Worm (Caenorhabditis elegans) whole organism, L4 larva: ENCODE results near the gene F32H5.4.

Source experiments
- ZK546.5 ChIP-seq, 2 experiments: sonication (generic microtip); optimal IDR thresholded peaks; 2 replicates each; lab custom pipeline; 2017; ENCODE audit warnings: missing biosample characterization in 2 of 2, missing genetic modification characterization in 2 of 2
- ceh-28 ChIP-seq: fragments of 150-350 bp; optimal IDR thresholded peaks from 2 replicates; lab custom pipeline; 2014; ENCODE audit warnings: missing biosample characterization, missing genetic modification reagents, missing genetic modification characterization
- ces-1 ChIP-seq: fragments of 150-350 bp; sonication (generic microtip); optimal IDR thresholded peaks from 4 replicates; lab custom pipeline; 2014; ENCODE audit warnings: missing biosample characterization, missing genetic modification reagents, missing genetic modification characterization
- daf-12 ChIP-seq: fragments of 150-350 bp; optimal IDR thresholded peaks from 2 replicates; lab custom pipeline; 2014; ENCODE audit warnings: missing biosample characterization, missing genetic modification reagents, missing genetic modification characterization
- dmd-6 ChIP-seq: fragments of 200-800 bp; sonication (Bioruptor generic); IDR thresholded peaks from 2 replicates; pipeline ENCODE4 v1.3.6; 2022; ENCODE audit warnings: missing genetic modification reagents, missing genetic modification characterization, missing compliant biosample characterization
- hmg-1.1 ChIP-seq: fragments of 200-800 bp; sonication (Bioruptor generic); IDR thresholded peaks from 2 replicates; pipeline ENCODE4 v1.3.6; 2022; ENCODE audit warnings: missing genetic modification reagents, missing genetic modification characterization, missing compliant biosample characterization
- lin-1 ChIP-seq: fragments of 200-800 bp; sonication (Bioruptor generic); IDR thresholded peaks from 2 replicates; pipeline ENCODE4 v1.3.6; 2022; ENCODE audit warnings: missing genetic modification reagents, missing genetic modification characterization, missing compliant biosample characterization
- lin-13 ChIP-seq: fragments of 150-350 bp; optimal IDR thresholded peaks from 2 replicates; lab custom pipeline; 2014; ENCODE audit warnings: missing biosample characterization, missing genetic modification reagents, missing genetic modification characterization
- lin-15B ChIP-seq: fragments of 150-350 bp; sonication (generic microtip); optimal IDR thresholded peaks from 3 replicates; lab custom pipeline; 2014; ENCODE audit warnings: missing biosample characterization, missing genetic modification characterization
- mdl-1 ChIP-seq, 2 experiments: fragments of 150-350 bp in 1 of 2; sonication (generic microtip) in 1 of 2; optimal IDR thresholded peaks; 2 replicates each; lab custom pipeline; 2014 to 2017; ENCODE audit warnings: missing biosample characterization in 2 of 2, missing genetic modification characterization in 2 of 2
- nhr-11 ChIP-seq: fragments of 150-350 bp; optimal IDR thresholded peaks from 2 replicates; lab custom pipeline; 2014; ENCODE audit warnings: missing biosample characterization, missing genetic modification characterization
- pha-4 ChIP-seq, 2 experiments: fragments of 150-350 bp in 1 of 2; fragments of 200-800 bp in 1 of 2; sonication (Bioruptor generic) in 1 of 2; IDR thresholded peaks in 1 of 2; optimal IDR thresholded peaks in 1 of 2; 2 replicates each; pipeline versions ENCODE4 v1.3.6 to Lab custom; 2014 to 2022; ENCODE audit warnings: missing genetic modification characterization in 2 of 2, missing genetic modification reagents in 2 of 2, missing biosample characterization in 1 of 2, missing compliant biosample characterization in 1 of 2
- snpc-4 ChIP-seq: fragments of 150-350 bp; optimal IDR thresholded peaks from 2 replicates; lab custom pipeline; 2014; ENCODE audit warnings: missing biosample characterization, missing genetic modification characterization
- tra-1 ChIP-seq: fragments of 200-800 bp; sonication (Bioruptor generic); IDR thresholded peaks from 2 replicates; pipeline ENCODE4 v1.3.6; 2022; ENCODE audit warnings: missing genetic modification reagents, missing genetic modification characterization, missing compliant biosample characterization

ce11 chrV:13363415-13363814, 3.1 kb downstream of the F32H5.4 start, which contains the start of gene srg-46:
- TF ChIP-seq pha-4 (GFP tag; IDR thresholded peaks at IDR 0.05; lab: Robert Waterston, UW) (no peak), pha-4 (tag; optimal IDR thresholded peaks at IDR 0.05; lab: Kevin White, UChicago) (no peak), dmd-6 (GFP tag; lab: Robert Waterston, UW) (no peak), ces-1 (no peak), hmg-1.1 (GFP tag; lab: Robert Waterston, UW) (no peak), snpc-4 (no peak), ZK546.5 (tag; optimal IDR thresholded peaks at IDR 0.05; lab: Kevin White, UChicago) (no peak), lin-15B (no peak), tra-1 (GFP tag; lab: Robert Waterston, UW) (no peak), lin-1 (GFP tag; lab: Robert Waterston, UW) (no peak), daf-12 (tag; lab: Kevin White, UChicago) (no peak), nhr-11 (tag; lab: Kevin White, UChicago) (no peak), mdl-1 (tag; optimal IDR thresholded peaks at IDR 0.05; lab: Kevin White, UChicago) (no peak), lin-13 (no peak), ceh-28 (tag; lab: Kevin White, UChicago) (no peak)
